Fruit fly (Drosophila melanogaster) whole organism, wandering third instar larva: ENCODE measurements around the gene Mst98Ca.

Experiments used
- Abd-B ChIP-seq: fragments of >200 bp; optimal IDR thresholded peaks from 2 replicates; lab custom pipeline; 2017; ENCODE audit warnings: missing biosample characterization, missing genetic modification characterization
- CG32264 ChIP-seq: fragments of 200-800 bp; sonication (Bioruptor generic); optimal IDR thresholded peaks from 2 replicates; lab custom pipeline; 2016; ENCODE audit warnings: missing biosample characterization, missing genetic modification characterization
- CrebA ChIP-seq: fragments of 200-800 bp; sonication (Bioruptor generic); optimal IDR thresholded peaks from 2 replicates; lab custom pipeline; 2016; ENCODE audit warnings: missing biosample characterization, mild to moderate bottlenecking, missing genetic modification characterization, borderline replicate concordance
- Dif ChIP-seq: fragments of 200-275, 200-300 bp; sonication (Bioruptor generic); optimal IDR thresholded peaks from 2 replicates; lab custom pipeline; 2018; ENCODE audit warnings: missing biosample characterization, missing genetic modification characterization; ENCODE audit not compliant: partially characterized antibody
- GATAd ChIP-seq: sonication (Bioruptor generic); optimal IDR thresholded peaks from 2 replicates; lab custom pipeline; 2016; ENCODE audit warnings: missing biosample characterization, missing genetic modification characterization
- HLH106 ChIP-seq: fragments of 200-800 bp; optimal IDR thresholded peaks from 3 replicates; lab custom pipeline; 2019; ENCODE audit warnings: missing biosample characterization, mild to moderate bottlenecking, missing genetic modification characterization, moderate library complexity
- Hnf4 ChIP-seq: fragments of 200-800 bp; sonication (Bioruptor generic); optimal IDR thresholded peaks from 2 replicates; lab custom pipeline; 2016; ENCODE audit warnings: missing biosample characterization, mild to moderate bottlenecking, missing genetic modification characterization
- Hr78 ChIP-seq: fragments of >200 bp; optimal IDR thresholded peaks from 2 replicates; lab custom pipeline; 2017; ENCODE audit warnings: missing biosample characterization, missing genetic modification characterization
- Jra ChIP-seq: sonication (Bioruptor generic); optimal IDR thresholded peaks from 2 replicates; lab custom pipeline; 2016; ENCODE audit warnings: missing biosample characterization, missing genetic modification characterization
- Mio ChIP-seq: sonication (Bioruptor generic); optimal IDR thresholded peaks from 2 replicates; lab custom pipeline; 2016; ENCODE audit warnings: missing biosample characterization, missing genetic modification characterization
- Myc ChIP-seq: fragments of >200 bp; optimal IDR thresholded peaks from 2 replicates; lab custom pipeline; 2017
- N ChIP-seq: fragments of >200 bp; optimal IDR thresholded peaks from 2 replicates; lab custom pipeline; 2018; ENCODE audit warnings: missing biosample characterization, missing external identifiers, missing genetic modification characterization
- OdsH ChIP-seq: fragments of 200-800 bp; sonication (Bioruptor generic); optimal IDR thresholded peaks from 2 replicates; lab custom pipeline; 2016; ENCODE audit warnings: missing biosample characterization, mild to moderate bottlenecking, missing genetic modification characterization
- Vsx2 ChIP-seq: fragments of 200-300, 225-300 bp; sonication (Bioruptor generic); optimal IDR thresholded peaks from 2 replicates; lab custom pipeline; 2018; ENCODE audit warnings: missing biosample characterization, missing genetic modification characterization; ENCODE audit not compliant: partially characterized antibody
- br ChIP-seq: fragments of 200-800 bp; sonication (Bioruptor generic); optimal IDR thresholded peaks from 2 replicates; lab custom pipeline; 2016; ENCODE audit warnings: missing biosample characterization, missing genetic modification characterization
- brk ChIP-seq: fragments of 200-800 bp; sonication (Bioruptor generic); optimal IDR thresholded peaks from 2 replicates; lab custom pipeline; 2016; ENCODE audit warnings: missing biosample characterization, mild to moderate bottlenecking, missing genetic modification characterization
- dmrt93B ChIP-seq: fragments of 200-800 bp; sonication (Bioruptor generic); optimal IDR thresholded peaks from 2 replicates; lab custom pipeline; 2018; ENCODE audit warnings: missing biosample characterization, mild to moderate bottlenecking, missing genetic modification characterization
- dsf ChIP-seq: sonication (Bioruptor generic); optimal IDR thresholded peaks from 2 replicates; lab custom pipeline; 2016; ENCODE audit warnings: missing biosample characterization, missing genetic modification characterization, borderline replicate concordance
- fru ChIP-seq: fragments of 200-800 bp; sonication (Bioruptor generic); optimal IDR thresholded peaks from 3 replicates; lab custom pipeline; 2016; ENCODE audit warnings: missing biosample characterization, mild to moderate bottlenecking, missing genetic modification characterization
- h ChIP-seq: fragments of 200-800 bp; sonication (Bioruptor generic); optimal IDR thresholded peaks from 3 replicates; lab custom pipeline; 2016; ENCODE audit warnings: missing biosample characterization, mild to moderate bottlenecking, missing genetic modification characterization
- jim ChIP-seq: fragments of 175-275, 200-325 bp; sonication (Bioruptor generic); optimal IDR thresholded peaks from 2 replicates; lab custom pipeline; 2016; ENCODE audit warnings: missing biosample characterization, mild to moderate bottlenecking, missing genetic modification characterization
- lola ChIP-seq: fragments of >200 bp; optimal IDR thresholded peaks from 2 replicates; lab custom pipeline; 2017; ENCODE audit warnings: missing biosample characterization, missing genetic modification characterization
- pan ChIP-seq: fragments of >200 bp; optimal IDR thresholded peaks from 2 replicates; lab custom pipeline; 2017
- rgr ChIP-seq: fragments of 200-800 bp; sonication (Bioruptor generic); optimal IDR thresholded peaks from 3 replicates; lab custom pipeline; 2016; ENCODE audit warnings: missing biosample characterization, mild to moderate bottlenecking, missing genetic modification characterization
- sv ChIP-seq: fragments of 200-800 bp; sonication (Bioruptor generic); optimal IDR thresholded peaks from 3 replicates; lab custom pipeline; 2016; ENCODE audit warnings: missing biosample characterization, missing genetic modification characterization
- tai ChIP-seq: sonication (Bioruptor generic); optimal IDR thresholded peaks from 2 replicates; lab custom pipeline; 2016; ENCODE audit warnings: missing biosample characterization, missing genetic modification characterization
- usp ChIP-seq: fragments of >200 bp; optimal IDR thresholded peaks from 2 replicates; lab custom pipeline; 2017; ENCODE audit warnings: missing biosample characterization, missing genetic modification characterization
- woc ChIP-seq: sonication (Bioruptor generic); optimal IDR thresholded peaks from 2 replicates; lab custom pipeline; 2016; ENCODE audit warnings: missing biosample characterization, mild to moderate bottlenecking, missing genetic modification characterization

Mst98Ca gene

dm6 chr3R:28305959-28306358 is 14.8 kb downstream of the Mst98Ca start:
- TF ChIP-seq woc (GFP tag; lab: Kevin White, UChicago) (no peak), Mio (no peak), Myc (lab: Kevin White, UChicago) (no peak), CrebA (GFP tag; lab: Kevin White, UChicago) (no peak), dmrt93B (GFP tag; lab: Kevin White, UChicago) (no peak), Abd-B (GFP tag; lab: Kevin White, UChicago) (no peak), fru (GFP tag; lab: Kevin White, UChicago) (no peak), brk (GFP tag; lab: Kevin White, UChicago) (no peak), dsf (GFP tag; lab: Kevin White, UChicago) (no peak), lola (GFP tag; lab: Kevin White, UChicago) (no peak), OdsH (GFP tag; lab: Kevin White, UChicago) (no peak), N (no peak), Hnf4 (GFP tag; lab: Kevin White, UChicago) (no peak)

DNA sequence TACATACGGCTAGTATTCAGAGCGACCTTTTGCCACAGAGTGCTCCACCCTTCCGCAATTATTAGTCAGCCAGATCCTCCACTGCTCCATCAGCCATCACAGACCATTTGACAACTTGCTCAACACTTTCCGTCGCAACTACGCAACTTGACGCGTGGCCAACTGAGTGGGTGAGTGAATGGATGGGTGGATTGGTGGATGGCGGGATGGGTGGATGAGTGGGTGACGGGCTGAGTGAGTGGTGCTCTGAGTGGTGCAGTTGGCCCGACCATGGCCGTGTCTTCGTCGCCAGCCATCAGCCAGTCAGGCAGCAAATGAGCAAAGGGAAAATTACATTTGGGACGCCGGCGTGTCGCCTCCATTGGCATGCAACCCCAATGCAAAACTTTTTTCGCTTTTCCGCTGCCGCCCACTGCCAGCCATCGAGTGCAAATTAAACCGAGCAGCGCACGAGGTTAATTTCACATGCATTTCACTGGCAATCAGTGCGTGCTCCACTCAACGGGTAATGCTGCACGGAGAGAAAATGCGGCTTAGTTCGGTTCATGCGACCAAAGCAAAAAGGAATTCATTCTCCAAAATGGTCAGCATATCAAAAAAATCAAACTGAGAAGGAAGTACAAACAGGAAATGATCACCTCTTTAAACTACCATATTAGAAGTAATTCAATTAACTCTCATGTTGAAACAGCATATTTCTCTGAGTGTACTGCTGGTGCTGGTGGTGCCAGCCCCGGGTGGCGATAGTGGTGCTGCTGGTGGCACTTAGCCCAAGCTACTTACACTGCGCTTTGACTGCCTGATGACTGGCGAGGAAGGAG is 17.0 kb downstream of the Mst98Ca start:
- TF ChIP-seq woc (GFP tag; lab: Kevin White, UChicago) (no peak), sv (no peak), rgr (GFP tag; lab: Kevin White, UChicago) (no peak), Jra (GFP tag; lab: Kevin White, UChicago) (no peak), GATAd (GFP tag; lab: Kevin White, UChicago) (no peak), Mio (no peak), tai (GFP tag; lab: Kevin White, UChicago) (no peak), usp (GFP tag; lab: Kevin White, UChicago) (no peak), Myc (lab: Kevin White, UChicago) (no peak), jim (GFP tag; lab: Kevin White, UChicago) (no peak), Abd-B (GFP tag; lab: Kevin White, UChicago) (no peak), h (GFP tag; lab: Kevin White, UChicago) (no peak)
- TF ChIP-seq, all 38 proteins: peak for 0

- TF ChIP-seq Hr78 (GFP tag; lab: Kevin White, UChicago) = no peak
- no peak for TF ChIP-seq CrebA (GFP tag; lab: Kevin White, UChicago)
- TF ChIP-seq br (GFP tag; lab: Kevin White, UChicago) = no peak
- TF ChIP-seq Dif (GFP tag; lab: Kevin White, UChicago) = no peak
- TF ChIP-seq Jra (GFP tag; lab: Kevin White, UChicago) = no peak
- TF ChIP-seq woc (GFP tag; lab: Kevin White, UChicago) = no peak
- TF ChIP-seq CG32264 (GFP tag; lab: Kevin White, UChicago) = no peak
- TF ChIP-seq HLH106 (tag; lab: Kevin White, UChicago) = no peak
- no peak for TF ChIP-seq Hnf4 (GFP tag; lab: Kevin White, UChicago)
- no peak for TF ChIP-seq Abd-B (GFP tag; lab: Kevin White, UChicago)
- TF ChIP-seq N = no peak
Observed at dm6 chr3R:28317151-28317844, 26.2 kb downstream of the Mst98Ca start.

DNA sequence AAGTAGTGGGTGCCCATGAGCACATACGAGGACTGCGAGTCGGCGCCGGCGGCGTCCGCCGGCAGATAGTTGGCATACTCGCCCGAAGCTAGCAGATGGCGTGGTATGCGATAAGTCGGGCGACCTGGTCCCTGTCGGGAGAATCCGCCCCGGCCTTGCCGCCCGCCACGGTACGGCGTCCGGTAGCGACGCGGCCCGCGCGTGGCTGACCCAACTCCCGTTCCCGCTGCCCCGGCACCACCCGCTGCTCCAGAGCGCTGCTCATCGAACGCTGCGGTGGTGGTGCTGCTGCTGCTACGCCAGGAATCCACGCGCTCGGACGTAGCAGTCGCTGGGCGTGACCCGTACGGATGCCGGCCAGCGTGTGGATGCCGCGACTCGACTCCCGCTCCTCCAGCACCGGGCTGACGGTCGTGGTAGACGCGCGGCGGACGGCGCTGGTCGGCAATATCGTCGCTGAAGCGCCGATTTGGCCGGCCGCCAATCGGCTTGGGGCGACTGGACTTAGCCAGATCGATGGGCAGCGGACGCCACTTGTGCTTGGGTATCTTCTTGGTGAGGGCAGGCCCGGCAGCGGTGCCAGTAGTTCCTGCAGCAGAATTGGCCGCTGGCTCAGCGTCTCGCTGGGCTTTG is 32.7 kb downstream of the Mst98Ca start:
- TF ChIP-seq OdsH (GFP tag; lab: Kevin White, UChicago) (no peak), dmrt93B (GFP tag; lab: Kevin White, UChicago) (no peak), sv (no peak), jim (GFP tag; lab: Kevin White, UChicago) (no peak), pan (lab: Kevin White, UChicago) (no peak), woc (GFP tag; lab: Kevin White, UChicago) (no peak), Vsx2 (GFP tag; lab: Kevin White, UChicago) (no peak), Jra (GFP tag; lab: Kevin White, UChicago) (no peak), fru (GFP tag; lab: Kevin White, UChicago) (no peak), Hnf4 (GFP tag; lab: Kevin White, UChicago) (no peak), Myc (lab: Kevin White, UChicago) (no peak)
